Worm (Caenorhabditis elegans): ENCODE results near the gene Y38F1A.4.

The Y38F1A.4 gene

DNA sequence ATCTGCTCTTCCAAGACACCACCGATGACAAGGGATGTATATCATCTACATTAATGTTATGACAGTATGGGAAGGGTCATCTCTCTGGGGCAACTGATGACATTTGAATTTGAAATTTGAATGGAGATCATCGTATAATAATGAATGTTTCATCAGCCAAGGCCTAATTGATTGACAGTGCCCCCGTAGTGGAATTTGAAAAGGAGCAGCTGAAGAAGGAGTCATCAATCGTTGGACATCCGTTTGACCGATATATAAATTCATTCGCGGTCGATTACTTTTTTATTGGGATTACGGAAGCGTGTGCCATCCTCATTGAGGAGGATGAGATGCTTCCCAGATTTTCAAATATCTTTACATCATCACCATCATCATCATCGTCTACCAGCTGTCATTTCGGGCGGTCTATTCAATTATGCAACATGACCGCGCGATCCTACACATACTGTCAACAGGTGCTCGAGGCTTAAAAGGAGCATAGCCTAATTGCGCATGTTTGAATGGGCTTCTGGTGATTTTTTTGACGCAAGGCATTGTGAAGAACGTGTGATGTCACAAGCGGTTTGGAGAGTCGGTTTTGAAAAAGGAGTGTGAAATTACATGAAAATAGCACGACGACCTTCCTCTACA, 21.6 kb upstream of the Y38F1A.4 start:
- no peak for TF ChIP-seq mes-2 (tag; optimal IDR thresholded peaks at IDR 0.05; ENCODE audit: poor library complexity, severe bottlenecking)
- TF ChIP-seq unc-62 (GFP tag; optimal IDR thresholded peaks at IDR 0.05 in 1 of 2): peak in 1 of 2 experiments; percentile 52
- TF ChIP-seq unc-62 (tag; optimal IDR thresholded peaks at IDR 0.05): no peak
- TF ChIP-seq spr-3 (GFP tag; optimal IDR thresholded peaks at IDR 0.05): no peak
- TF ChIP-seq ceh-82 (tag; optimal IDR thresholded peaks at IDR 0.05): no peak
- no peak for TF ChIP-seq aha-1 (tag)

DNA sequence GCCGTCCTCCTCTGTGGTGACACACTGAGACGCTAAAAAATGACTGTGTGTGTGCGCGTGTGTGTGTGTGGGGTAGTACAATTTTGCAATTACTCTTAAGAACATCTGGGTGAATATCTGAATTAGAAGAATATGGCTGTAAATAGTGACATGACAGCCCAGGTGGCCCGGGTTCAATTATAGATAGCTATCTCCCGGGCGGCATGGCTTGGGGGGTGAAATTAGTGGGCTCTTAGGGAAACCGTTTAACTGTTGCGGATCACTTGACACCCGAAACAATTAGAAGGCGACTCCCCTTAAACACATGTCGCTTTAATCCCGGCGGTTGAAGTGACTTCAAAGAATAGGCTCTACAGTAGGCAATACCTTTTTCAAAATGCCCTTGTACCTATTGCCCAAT, 20.7 kb upstream of the Y38F1A.4 start:
- TF ChIP-seq zag-1 (tag; optimal IDR thresholded peaks at IDR 0.05) (no peak), aha-1 (tag) (peak; percentile 86), daf-19 (GFP tag; conservative IDR thresholded peaks at IDR 0.05) (0 out of 2 replicates have a peak, but pooled peaks have one; percentile 22)

DNA sequence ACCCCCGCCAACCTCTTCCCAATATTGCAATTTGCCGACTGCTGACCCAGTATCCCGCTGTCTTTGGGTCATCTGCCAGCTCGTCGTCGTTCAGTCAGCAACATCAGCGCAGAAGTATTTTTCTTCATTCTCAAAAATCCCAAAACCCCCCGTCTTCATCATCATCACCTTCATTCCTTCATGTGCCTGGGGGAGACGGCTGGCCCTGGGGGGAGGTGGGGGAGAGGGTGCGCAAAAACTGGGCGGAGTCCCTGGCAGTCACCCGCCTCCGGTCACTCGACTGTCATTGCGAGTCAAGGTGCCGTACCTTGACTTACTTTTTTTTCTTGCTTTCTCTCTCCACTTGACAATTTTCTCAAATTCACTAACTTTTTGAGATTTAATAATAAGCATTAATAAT, 18.3 kb upstream of the Y38F1A.4 start:
- TF ChIP-seq ZK546.5 (tag; optimal IDR thresholded peaks at IDR 0.05): no peak
- TF ChIP-seq set-16 (GFP tag; IDR thresholded peaks at IDR 0.05): peak; percentile 85
- peak in 1 of 2 experiments; percentile 92 for TF ChIP-seq unc-62 (GFP tag; optimal IDR thresholded peaks at IDR 0.05 in 1 of 2)
- no peak for TF ChIP-seq unc-62 (tag; optimal IDR thresholded peaks at IDR 0.05)

DNA sequence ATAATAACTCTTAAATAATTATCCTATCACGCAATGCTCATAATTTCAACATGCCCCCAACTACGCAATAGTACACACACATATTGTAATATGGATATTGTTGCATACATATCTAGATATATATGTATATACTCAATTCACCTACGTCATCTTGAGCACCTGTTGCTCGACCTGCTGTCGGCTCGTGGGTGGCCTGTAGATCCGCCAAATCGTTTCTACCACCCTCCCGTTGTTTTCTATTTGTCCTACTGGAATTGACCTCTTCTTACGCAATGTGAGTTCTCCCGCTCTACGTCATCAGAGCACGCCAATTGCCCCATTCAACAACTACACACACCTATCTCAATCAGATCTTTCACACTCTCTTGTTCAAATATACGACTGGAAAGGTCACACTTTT, 16.3 kb upstream of the Y38F1A.4 start:
- TF ChIP-seq snpc-1.2 (GFP tag; IDR thresholded peaks at IDR 0.05) (no peak), nhr-76 (tag; optimal IDR thresholded peaks at IDR 0.05) (no peak), unc-62 (GFP tag; optimal IDR thresholded peaks at IDR 0.05 in 1 of 2) (no peak), unc-62 (tag; optimal IDR thresholded peaks at IDR 0.05) (no peak), madf-5 (GFP tag; IDR thresholded peaks at IDR 0.05) (no peak), ceh-44 (GFP tag; IDR thresholded peaks at IDR 0.05) (no peak), cey-2 (tag; optimal IDR thresholded peaks at IDR 0.05; ENCODE audit: borderline replicate concordance, insufficient read depth) (no peak)

DNA sequence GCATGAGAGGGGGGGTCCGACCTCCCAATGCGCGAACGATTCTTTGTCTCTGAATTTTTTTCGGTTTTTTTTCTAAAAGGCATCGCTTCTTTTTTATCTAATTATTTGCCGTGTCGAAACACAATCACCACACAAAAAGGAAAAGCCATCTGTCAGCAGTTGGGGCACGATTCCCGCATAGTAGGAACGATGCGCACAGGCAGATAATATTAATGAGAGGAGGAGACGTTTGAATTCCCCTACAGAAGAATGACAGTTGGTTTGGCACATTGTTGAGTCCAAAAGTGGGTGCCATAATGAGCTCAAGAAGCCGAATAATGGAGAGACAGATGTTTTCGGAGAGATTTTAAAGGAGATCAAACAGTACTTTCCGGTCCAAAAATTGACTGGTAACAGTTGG, 15.2 kb upstream of the Y38F1A.4 start:
- no peak for TF ChIP-seq unc-62 (GFP tag; optimal IDR thresholded peaks at IDR 0.05 in 1 of 2)
- TF ChIP-seq unc-62 (tag; optimal IDR thresholded peaks at IDR 0.05): no peak
- no peak for TF ChIP-seq mep-1 (tag; optimal IDR thresholded peaks at IDR 0.05)
- no peak for TF ChIP-seq madf-9 (GFP tag; conservative IDR thresholded peaks at IDR 0.05)
- TF ChIP-seq gei-8 (GFP tag; optimal IDR thresholded peaks at IDR 0.05): no peak
- no peak for TF ChIP-seq F37D6.2 (tag; optimal IDR thresholded peaks at IDR 0.05)
- TF ChIP-seq T26A8.4 (GFP tag; IDR thresholded peaks at IDR 0.05): no peak
- TF ChIP-seq rbr-2 (tag; optimal IDR thresholded peaks at IDR 0.05): no peak
- TF ChIP-seq zip-2 (tag; optimal IDR thresholded peaks at IDR 0.05): no peak
- no peak for TF ChIP-seq sdz-12 (GFP tag; optimal IDR thresholded peaks at IDR 0.05)
- TF ChIP-seq lim-7 (GFP tag; IDR thresholded peaks at IDR 0.05): no peak
- TF ChIP-seq hmg-1.1 (GFP tag; IDR thresholded peaks at IDR 0.05): no peak
- no peak for TF ChIP-seq nhr-28 (tag; optimal IDR thresholded peaks at IDR 0.05)
- no peak for TF ChIP-seq ceh-44 (GFP tag; IDR thresholded peaks at IDR 0.05)
- no peak for TF ChIP-seq aha-1 (tag)

DNA sequence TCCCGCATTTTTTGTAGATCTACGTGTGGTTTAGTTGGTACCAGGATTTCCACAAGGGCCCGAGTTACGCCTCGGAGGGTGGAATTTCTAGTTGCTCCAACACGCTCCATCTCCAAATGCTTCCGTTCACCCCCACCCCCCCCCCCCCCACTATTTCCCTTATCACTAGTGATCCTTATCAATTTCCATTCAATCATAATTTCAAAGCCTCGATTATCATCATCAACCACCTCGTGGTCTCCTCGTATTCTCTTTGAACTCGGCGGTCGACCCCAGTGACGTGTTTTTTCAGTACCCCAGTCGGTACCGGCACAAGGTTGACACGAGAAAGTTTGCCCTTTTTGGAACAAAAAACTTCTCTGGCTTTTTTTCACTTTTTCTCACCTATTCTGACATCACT, 13.3 kb upstream of the Y38F1A.4 start:
- TF ChIP-seq madf-5 (GFP tag; IDR thresholded peaks at IDR 0.05) (no peak), lsy-2 (tag; optimal IDR thresholded peaks at IDR 0.05) (no peak), aha-1 (tag) (no peak), dve-1 (tag; optimal IDR thresholded peaks at IDR 0.05; ENCODE audit: insufficient read depth) (peak; percentile 10), F49E8.2 (tag; optimal IDR thresholded peaks at IDR 0.05; ENCODE audit: borderline replicate concordance) (no peak), nhr-237 (tag; optimal IDR thresholded peaks at IDR 0.05) (no peak), ctbp-1 (GFP tag; IDR thresholded peaks at IDR 0.05) (no peak), F37D6.2 (tag; optimal IDR thresholded peaks at IDR 0.05) (no peak), snpc-1.2 (GFP tag; IDR thresholded peaks at IDR 0.05) (no peak), mep-1 (tag; optimal IDR thresholded peaks at IDR 0.05) (no peak), lin-39 (tag; optimal IDR thresholded peaks at IDR 0.05) (no peak), hlh-11 (tag; optimal IDR thresholded peaks at IDR 0.05) (peak; percentile 46), zfp-3 (GFP tag; conservative IDR thresholded peaks at IDR 0.05) (no peak), unc-130 (GFP tag; optimal IDR thresholded peaks at IDR 0.05) (no peak), T20F7.1 (GFP tag; optimal IDR thresholded peaks at IDR 0.05) (no peak), php-3 (GFP tag; IDR thresholded peaks at IDR 0.05) (0 out of 2 replicates have a peak, but pooled peaks have one; percentile 23), mxl-2 (GFP tag; conservative IDR thresholded peaks at IDR 0.05) (no peak), ceh-28 (tag; optimal IDR thresholded peaks at IDR 0.05) (no peak)

All from whole organism, L4 larva.